Worm (Caenorhabditis elegans) whole organism, mixed stage, embryonic: ENCODE measurements around the gene T08A11.1.

ENCODE experiments used
- ces-1 ChIP-seq: fragments of 150-350 bp; optimal IDR thresholded peaks from 2 replicates; lab custom pipeline; 2014; ENCODE audit warnings: missing biosample characterization, missing genetic modification reagents, missing genetic modification characterization
- elt-1 ChIP-seq: sonication (generic microtip); optimal IDR thresholded peaks from 2 replicates; lab custom pipeline; 2017; ENCODE audit warnings: missing genetic modification characterization, mild to moderate bottlenecking, missing compliant biosample characterization, antibody characterized with exemption, moderate library complexity, borderline replicate concordance; ENCODE audit not compliant: insufficient read depth
- elt-3 ChIP-seq: fragments of 150-350 bp; optimal IDR thresholded peaks from 2 replicates; lab custom pipeline; 2014; ENCODE audit warnings: missing biosample characterization, missing genetic modification characterization
- ham-2 ChIP-seq: fragments of 200-800 bp; sonication (Bioruptor generic); optimal IDR thresholded peaks from 2 replicates; lab custom pipeline; 2018; ENCODE audit warnings: mild to moderate bottlenecking, missing genetic modification characterization, missing compliant biosample characterization
- lsy-2 ChIP-seq: fragments of 150-350 bp; optimal IDR thresholded peaks from 2 replicates; lab custom pipeline; 2014; ENCODE audit warnings: missing biosample characterization, missing genetic modification characterization
- mep-1 ChIP-seq: fragments of 150-350 bp; optimal IDR thresholded peaks from 2 replicates; lab custom pipeline; 2017; ENCODE audit warnings: missing biosample characterization, missing genetic modification reagents, missing genetic modification characterization, inconsistent platforms
- nhr-28 ChIP-seq: fragments of 150-350 bp; optimal IDR thresholded peaks from 2 replicates; lab custom pipeline; 2014; ENCODE audit warnings: missing biosample characterization, missing genetic modification characterization
- nhr-76 ChIP-seq: sonication (generic microtip); optimal IDR thresholded peaks from 2 replicates; lab custom pipeline; 2017; ENCODE audit warnings: missing biosample characterization, missing genetic modification characterization
- tbx-8 ChIP-seq: fragments of 200-800 bp; sonication (Bioruptor generic); optimal IDR thresholded peaks from 2 replicates; lab custom pipeline; 2018; ENCODE audit warnings: mild to moderate bottlenecking, missing genetic modification characterization, moderate library complexity, missing compliant biosample characterization
- unc-62 ChIP-seq: fragments of 150-350 bp; optimal IDR thresholded peaks from 2 replicates; lab custom pipeline; 2014; ENCODE audit warnings: missing biosample characterization, missing genetic modification reagents, missing genetic modification characterization

DNA sequence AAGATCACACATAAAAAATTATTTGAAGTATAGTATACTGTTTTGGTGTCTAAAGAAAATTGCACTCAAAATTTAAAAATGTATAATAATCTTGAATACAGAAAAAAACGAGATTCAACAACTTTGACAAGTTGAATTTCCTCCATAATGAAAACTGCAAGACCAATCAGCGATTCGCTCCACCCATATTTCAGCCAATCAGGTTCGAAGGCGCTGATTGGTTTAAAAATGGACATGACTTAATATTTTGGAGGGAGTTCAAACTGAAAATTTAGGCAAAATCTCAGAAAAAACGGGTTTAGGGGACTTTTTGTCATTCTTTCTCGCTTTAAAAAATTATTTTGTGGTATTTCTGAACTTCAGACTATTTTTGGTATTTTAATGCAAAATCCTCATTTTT lies 12.8 kb upstream of the T08A11.1 start:
- TF ChIP-seq lsy-2 (no peak), nhr-76 (no peak), ham-2 (GFP tag; lab: Kevin White, UChicago) (no peak), unc-62 (GFP tag; lab: Kevin White, UChicago) (no peak), mep-1 (tag; lab: Kevin White, UChicago) (no peak), elt-1 (no peak), tbx-8 (GFP tag; lab: Kevin White, UChicago) (no peak), ces-1 (no peak), nhr-28 (tag; lab: Kevin White, UChicago) (no peak), elt-3 (no peak)
